Worm (Caenorhabditis elegans) whole organism, L4 larva: ENCODE results near the gene M03A8.3.

Experiments used
- F37D6.2 ChIP-seq: sonication (generic microtip); optimal IDR thresholded peaks from 2 replicates; lab custom pipeline; 2016; ENCODE audit warnings: mild to moderate bottlenecking, missing genetic modification characterization, missing compliant biosample characterization
- T20F7.1 ChIP-seq: fragments of 200-800 bp; sonication (Bioruptor generic); optimal IDR thresholded peaks from 2 replicates; lab custom pipeline; 2018; ENCODE audit warnings: mild to moderate bottlenecking, missing genetic modification characterization, missing compliant biosample characterization
- T26A8.4 ChIP-seq: fragments of 200-800 bp; sonication (Bioruptor generic); IDR thresholded peaks from 2 replicates; pipeline ENCODE4 v1.3.6; 2022; ENCODE audit warnings: missing genetic modification characterization, missing compliant biosample characterization
- Y48G9A.11 ChIP-seq: fragments of 200-800 bp; sonication (Bioruptor generic); IDR thresholded peaks from 2 replicates; pipeline ENCODE4 v1.3.6; 2022; ENCODE audit warnings: missing genetic modification reagents, missing genetic modification characterization, missing compliant biosample characterization
- Y5F2A.4 ChIP-seq: fragments of 200-800 bp; sonication (Bioruptor generic); optimal IDR thresholded peaks from 2 replicates; lab custom pipeline; 2018; ENCODE audit warnings: mild to moderate bottlenecking, missing genetic modification characterization, missing compliant biosample characterization
- ZK546.5 ChIP-seq, 2 experiments: sonication (generic microtip); optimal IDR thresholded peaks; 2 replicates each; lab custom pipeline; 2017; ENCODE audit warnings: missing biosample characterization in 2 of 2, missing genetic modification characterization in 2 of 2
- ama-1 ChIP-seq: fragments of 150-350 bp; optimal IDR thresholded peaks from 2 replicates; lab custom pipeline; 2014; ENCODE audit warnings: inconsistent platforms, mixed read lengths
- attf-4 ChIP-seq: sonication (generic microtip); optimal IDR thresholded peaks from 3 replicates; lab custom pipeline; 2017; ENCODE audit warnings: missing biosample characterization, missing genetic modification characterization
- ceh-20 ChIP-seq: fragments of 200-800 bp; sonication (Bioruptor generic); IDR thresholded peaks from 2 replicates; pipeline ENCODE4 v1.3.6; 2022; ENCODE audit warnings: missing genetic modification reagents, missing genetic modification characterization, missing compliant biosample characterization
- ceh-32 ChIP-seq: sonication (generic microtip); optimal IDR thresholded peaks from 2 replicates; lab custom pipeline; 2016; ENCODE audit warnings: mild to moderate bottlenecking, missing genetic modification characterization, missing compliant biosample characterization; ENCODE audit not compliant: poor library complexity
- ceh-62 ChIP-seq: sonication (generic microtip); optimal IDR thresholded peaks from 2 replicates; lab custom pipeline; 2017; ENCODE audit warnings: missing biosample characterization, missing genetic modification characterization
- ceh-82 ChIP-seq: sonication (generic microtip); optimal IDR thresholded peaks from 2 replicates; lab custom pipeline; 2017; ENCODE audit warnings: missing biosample characterization, missing genetic modification characterization
- daf-12 ChIP-seq: fragments of 150-350 bp; optimal IDR thresholded peaks from 2 replicates; lab custom pipeline; 2014; ENCODE audit warnings: missing biosample characterization, missing genetic modification reagents, missing genetic modification characterization
- daf-16 ChIP-seq, 3 experiments: sonication (generic microtip); optimal IDR thresholded peaks; 2 replicates each; lab custom pipeline; 2016 to 2017; ENCODE audit warnings: missing genetic modification characterization in 3 of 3, missing genetic modification reagents in 3 of 3, mild to moderate bottlenecking in 2 of 3, missing compliant biosample characterization in 2 of 3, missing biosample characterization in 1 of 3, moderate library complexity in 1 of 3
- dmd-6 ChIP-seq: fragments of 200-800 bp; sonication (Bioruptor generic); IDR thresholded peaks from 2 replicates; pipeline ENCODE4 v1.3.6; 2022; ENCODE audit warnings: missing genetic modification reagents, missing genetic modification characterization, missing compliant biosample characterization
- dmd-8 ChIP-seq: fragments of 200-800 bp; sonication (Bioruptor generic); IDR thresholded peaks from 2 replicates; pipeline ENCODE4 v1.3.6; 2022; ENCODE audit warnings: missing genetic modification characterization, missing compliant biosample characterization
- dmd-9 ChIP-seq: fragments of 200-800 bp; sonication (Bioruptor generic); IDR thresholded peaks from 2 replicates; pipeline ENCODE4 v1.3.6; 2022; ENCODE audit warnings: missing genetic modification reagents, missing genetic modification characterization, missing compliant biosample characterization
- dpl-1 ChIP-seq: fragments of 150-350 bp; optimal IDR thresholded peaks from 2 replicates; lab custom pipeline; 2014; ENCODE audit warnings: missing biosample characterization, missing genetic modification reagents, missing genetic modification characterization
- duxl-1 ChIP-seq: sonication (generic microtip); optimal IDR thresholded peaks from 2 replicates; lab custom pipeline; 2016; ENCODE audit warnings: mild to moderate bottlenecking, missing genetic modification characterization, moderate library complexity, missing compliant biosample characterization; ENCODE audit not compliant: poor library complexity
- dve-1 ChIP-seq: sonication (generic microtip); optimal IDR thresholded peaks from 2 replicates; lab custom pipeline; 2017; ENCODE audit warnings: antibody characterized with exemption, mild to moderate bottlenecking, missing genetic modification characterization, missing compliant biosample characterization; ENCODE audit not compliant: insufficient read depth
- hlh-11 ChIP-seq: fragments of 200-800 bp; sonication (Bioruptor generic); optimal IDR thresholded peaks from 2 replicates; lab custom pipeline; 2018; ENCODE audit warnings: mild to moderate bottlenecking, missing genetic modification characterization, missing compliant biosample characterization
- hlh-30 ChIP-seq: sonication (generic microtip); optimal IDR thresholded peaks from 2 replicates; lab custom pipeline; 2017; ENCODE audit warnings: antibody characterized with exemption, mild to moderate bottlenecking, missing genetic modification characterization, missing compliant biosample characterization; ENCODE audit not compliant: insufficient read depth
- lin-1 ChIP-seq: fragments of 200-800 bp; sonication (Bioruptor generic); IDR thresholded peaks from 2 replicates; pipeline ENCODE4 v1.3.6; 2022; ENCODE audit warnings: missing genetic modification reagents, missing genetic modification characterization, missing compliant biosample characterization
- lin-15B ChIP-seq: fragments of 150-350 bp; sonication (generic microtip); optimal IDR thresholded peaks from 3 replicates; lab custom pipeline; 2014; ENCODE audit warnings: missing biosample characterization, missing genetic modification characterization
- lin-29 ChIP-seq: fragments of 200-800 bp; sonication (Bioruptor generic); IDR thresholded peaks from 2 replicates; pipeline ENCODE4 v1.3.6; 2022; ENCODE audit warnings: missing genetic modification reagents, missing genetic modification characterization, missing compliant biosample characterization
- lin-39 ChIP-seq: fragments of 150-350 bp; optimal IDR thresholded peaks from 2 replicates; lab custom pipeline; 2014; ENCODE audit warnings: missing biosample characterization, missing genetic modification reagents, missing genetic modification characterization
- lsy-2 ChIP-seq, 2 experiments: fragments of 150-350 bp in 1 of 2; sonication (generic microtip) in 1 of 2; optimal IDR thresholded peaks; 2 replicates each; lab custom pipeline; 2014 to 2017; ENCODE audit warnings: missing biosample characterization in 2 of 2, missing genetic modification characterization in 2 of 2
- madf-5 ChIP-seq, 2 experiments: fragments of 200-800 bp; sonication (Bioruptor generic); IDR thresholded peaks; 2 replicates each; pipeline ENCODE4 v1.3.6; 2022; ENCODE audit warnings: missing compliant biosample characterization in 2 of 2, missing genetic modification characterization in 2 of 2
- madf-9 ChIP-seq: fragments of 200-800 bp; sonication (Bioruptor generic); conservative IDR thresholded peaks from 2 replicates; pipeline ENCODE4 v1.3.6; 2022; ENCODE audit warnings: missing genetic modification reagents, missing genetic modification characterization, missing compliant biosample characterization
- mep-1 ChIP-seq: fragments of 150-350 bp; sonication (generic microtip); optimal IDR thresholded peaks from 3 replicates; lab custom pipeline; 2014; ENCODE audit warnings: missing biosample characterization, missing genetic modification characterization
- mxl-2 ChIP-seq: fragments of 200-800 bp; sonication (Bioruptor generic); conservative IDR thresholded peaks from 2 replicates; pipeline ENCODE4 v1.3.6; 2022; ENCODE audit warnings: missing genetic modification reagents, missing genetic modification characterization, missing compliant biosample characterization
- nhr-10 ChIP-seq: fragments of 150-350 bp; optimal IDR thresholded peaks from 2 replicates; lab custom pipeline; 2014; ENCODE audit warnings: missing biosample characterization, missing genetic modification characterization
- nhr-111 ChIP-seq: fragments of 200-800 bp; sonication (Bioruptor generic); optimal IDR thresholded peaks from 2 replicates; lab custom pipeline; 2018; ENCODE audit warnings: mild to moderate bottlenecking, missing genetic modification characterization, missing compliant biosample characterization
- nhr-25 ChIP-seq: sonication (generic microtip); optimal IDR thresholded peaks from 2 replicates; lab custom pipeline; 2017; ENCODE audit warnings: missing genetic modification characterization, mild to moderate bottlenecking, missing compliant biosample characterization, antibody characterized with exemption, moderate library complexity, borderline replicate concordance; ENCODE audit not compliant: insufficient read depth
- nhr-28 ChIP-seq: fragments of 150-350 bp; optimal IDR thresholded peaks from 2 replicates; lab custom pipeline; 2014; ENCODE audit warnings: missing biosample characterization, missing genetic modification characterization
- nhr-41 ChIP-seq: fragments of 200-800 bp; sonication (Bioruptor generic); IDR thresholded peaks from 2 replicates; pipeline ENCODE4 v1.3.6; 2022; ENCODE audit warnings: missing genetic modification reagents, missing genetic modification characterization, missing compliant biosample characterization
- nhr-42 ChIP-seq: fragments of 200-800 bp; sonication (Bioruptor generic); IDR thresholded peaks from 2 replicates; pipeline ENCODE4 v1.3.6; 2022; ENCODE audit warnings: missing genetic modification characterization, missing compliant biosample characterization
- nhr-6 ChIP-seq: fragments of 150-350 bp; optimal IDR thresholded peaks from 2 replicates; lab custom pipeline; 2014; ENCODE audit warnings: missing biosample characterization, missing genetic modification characterization
- nhr-76 ChIP-seq: fragments of 150-350 bp; optimal IDR thresholded peaks from 2 replicates; lab custom pipeline; 2014; ENCODE audit warnings: missing biosample characterization, missing genetic modification characterization
- nhr-77 ChIP-seq: fragments of 150-350 bp; optimal IDR thresholded peaks from 2 replicates; lab custom pipeline; 2014; ENCODE audit warnings: missing biosample characterization, missing genetic modification characterization
- php-3 ChIP-seq: fragments of 200-800 bp; sonication (Bioruptor generic); IDR thresholded peaks from 2 replicates; pipeline ENCODE4 v1.3.6; 2022; ENCODE audit warnings: missing genetic modification reagents, missing genetic modification characterization, missing compliant biosample characterization
- pqm-1 ChIP-seq: sonication (generic microtip); optimal IDR thresholded peaks from 2 replicates; lab custom pipeline; 2017; ENCODE audit warnings: missing biosample characterization, missing genetic modification characterization
- saeg-2 ChIP-seq: fragments of 200-800 bp; sonication (Bioruptor generic); IDR thresholded peaks from 2 replicates; pipeline ENCODE4 v1.3.6; 2022; ENCODE audit warnings: missing genetic modification reagents, missing genetic modification characterization, missing compliant biosample characterization
- skn-1 ChIP-seq: fragments of 150-350 bp; optimal IDR thresholded peaks from 2 replicates; lab custom pipeline; 2014; ENCODE audit warnings: missing biosample characterization, missing genetic modification characterization
- tag-97 ChIP-seq: fragments of 200-800 bp; sonication (Bioruptor generic); IDR thresholded peaks from 2 replicates; pipeline ENCODE4 v1.3.6; 2022; ENCODE audit warnings: missing genetic modification characterization, missing compliant biosample characterization
- tra-1 ChIP-seq: fragments of 200-800 bp; sonication (Bioruptor generic); IDR thresholded peaks from 2 replicates; pipeline ENCODE4 v1.3.6; 2022; ENCODE audit warnings: missing genetic modification reagents, missing genetic modification characterization, missing compliant biosample characterization
- unc-39 ChIP-seq: sonication (generic microtip); optimal IDR thresholded peaks from 2 replicates; lab custom pipeline; 2017; ENCODE audit warnings: missing biosample characterization, missing genetic modification characterization
- unc-62 ChIP-seq, 3 experiments: fragments of 150-350 bp in 1 of 3; sonication (generic microtip); optimal IDR thresholded peaks in 2 of 3; peaks in 1 of 3; 1 replicate in 1 of 3; 2 replicates in 2 of 3; lab custom pipeline; 2014 to 2017; ENCODE audit warnings: missing biosample characterization in 3 of 3, missing genetic modification characterization in 3 of 3, missing genetic modification reagents in 3 of 3, missing genotype in 1 of 3
- zfp-3 ChIP-seq: fragments of 200-800 bp; sonication (Bioruptor generic); conservative IDR thresholded peaks from 2 replicates; pipeline ENCODE4 v1.3.6; 2022; ENCODE audit warnings: missing genetic modification reagents, missing genetic modification characterization, missing compliant biosample characterization
- ztf-7 ChIP-seq: fragments of 150-350 bp; optimal IDR thresholded peaks from 2 replicates; lab custom pipeline; 2014; ENCODE audit warnings: missing biosample characterization, missing genetic modification characterization

Gene M03A8.3

ce11 chrX:6790986-6791385 is 8.9 kb upstream of the M03A8.3 start, which contains the start of gene asp-3 (continued):
- TF ChIP-seq nhr-41 (no peak), Y48G9A.11 (GFP tag; lab: Robert Waterston, UW) (no peak), lin-15B (tag; lab: Kevin White, UChicago) (no peak), tag-97 (no peak), php-3 (no peak), attf-4 (tag; lab: Kevin White, UChicago) (no peak), unc-39 (tag; lab: Kevin White, UChicago) (no peak), lin-29 (no peak), ZK546.5 (tag; optimal IDR thresholded peaks at IDR 0.05; lab: Kevin White, UChicago) (no peak), nhr-25 (no peak), dmd-9 (GFP tag; lab: Robert Waterston, UW) (no peak), nhr-76 (no peak), dmd-8 (no peak), madf-5 (GFP tag; IDR thresholded peaks at IDR 0.05; lab: Robert Waterston, UW) (no peak), lsy-2 (tag; optimal IDR thresholded peaks at IDR 0.05; lab: Kevin White, UChicago) (no peak), ceh-32 (tag; lab: Kevin White, UChicago) (no peak), dmd-6 (GFP tag; lab: Robert Waterston, UW) (peak; percentile 20; the same call in 1 of the 2 replicates), Y5F2A.4 (no peak), tra-1 (GFP tag; lab: Robert Waterston, UW) (no peak), ama-1 (lab: Kevin White, UChicago) (peak; percentile 69), nhr-42 (GFP tag; lab: Robert Waterston, UW) (no peak), unc-62 (GFP tag; optimal IDR thresholded peaks at IDR 0.05 in 1 of 2; lab: Kevin White, UChicago) (no peak), unc-62 (tag; optimal IDR thresholded peaks at IDR 0.05; lab: Kevin White, UChicago) (no peak), daf-16 (GFP tag; optimal IDR thresholded peaks at IDR 0.05; lab: Kevin White, UChicago) (no peak), daf-16 (tag; optimal IDR thresholded peaks at IDR 0.05; lab: Kevin White, UChicago) (peak; percentile 70), lin-1 (no peak), madf-9 (no peak), dpl-1 (GFP tag; lab: Kevin White, UChicago) (no peak), ceh-62 (tag; lab: Kevin White, UChicago) (no peak), lin-39 (tag; lab: Kevin White, UChicago) (no peak), ceh-20 (GFP tag; lab: Robert Waterston, UW) (no peak), dve-1 (tag; lab: Kevin White, UChicago) (peak; percentile 35)

ce11 chrX:6792281-6793003 is 7.4 kb upstream of the M03A8.3 start:
- TF ChIP-seq nhr-28 (peak; percentile 8), lin-15B (tag; lab: Kevin White, UChicago) (no peak), mep-1 (tag; lab: Kevin White, UChicago) (peak; percentile 74), F37D6.2 (tag; lab: Kevin White, UChicago) (no peak), daf-12 (no peak), nhr-6 (tag; lab: Kevin White, UChicago) (no peak), ztf-7 (peak; percentile 68), hlh-30 (tag; lab: Kevin White, UChicago) (no peak), ceh-82 (tag; lab: Kevin White, UChicago) (no peak), hlh-11 (peak; percentile 65), nhr-111 (GFP tag; lab: Kevin White, UChicago) (no peak), saeg-2 (no peak), T20F7.1 (GFP tag; lab: Kevin White, UChicago) (peak; percentile 23), nhr-10 (peak; percentile 83), lin-1 (no peak), nhr-77 (tag; lab: Kevin White, UChicago) (peak; percentile 75), mxl-2 (GFP tag; lab: Robert Waterston, UW) (no peak), skn-1 (tag; lab: Kevin White, UChicago) (no peak), zfp-3 (GFP tag; lab: Robert Waterston, UW) (peak; percentile 77; the same call in 1 of the 2 replicates), php-3 (peak; percentile 64; the same call in 1 of the 2 replicates), pqm-1 (tag; lab: Kevin White, UChicago) (peak; percentile 56), T26A8.4 (peak; percentile 45; the same call in 1 of the 2 replicates), duxl-1 (tag; lab: Kevin White, UChicago) (no peak)
